Worm (Caenorhabditis elegans) whole organism, young adult: ENCODE data around the gene F26A1.4.

ENCODE experiments used
- B0019.2 ChIP-seq: fragments of 200-800 bp; sonication (Bioruptor generic); conservative IDR thresholded peaks from 2 replicates; pipeline ENCODE4 v1.3.6; 2022; ENCODE audit warnings: missing genetic modification reagents, missing genetic modification characterization, missing compliant biosample characterization
- B0035.1 ChIP-seq: sonication (generic microtip); optimal IDR thresholded peaks from 2 replicates; lab custom pipeline; 2016; ENCODE audit warnings: missing genetic modification characterization, mild to moderate bottlenecking, missing compliant biosample characterization, missing genotype, missing genetic modification reagents
- C06A6.2 ChIP-seq: fragments of 200-800 bp; sonication (Bioruptor generic); conservative IDR thresholded peaks from 2 replicates; pipeline ENCODE4 v1.3.6; 2022; ENCODE audit warnings: missing genetic modification characterization, missing compliant biosample characterization
- F52B5.7 ChIP-seq: sonication (generic microtip); optimal IDR thresholded peaks from 2 replicates; lab custom pipeline; 2016; ENCODE audit warnings: mild to moderate bottlenecking, missing genetic modification characterization, missing compliant biosample characterization
- F57C9.4 ChIP-seq: sonication (generic microtip); optimal IDR thresholded peaks from 2 replicates; lab custom pipeline; 2017; ENCODE audit warnings: mild to moderate bottlenecking, missing genetic modification characterization, missing compliant biosample characterization
- K11D2.4 ChIP-seq: fragments of 200-800 bp; sonication (Bioruptor generic); IDR thresholded peaks from 2 replicates; pipeline ENCODE4 v1.3.6; 2022; ENCODE audit warnings: missing genetic modification reagents, missing genetic modification characterization, missing compliant biosample characterization
- Y53G8AR.9 ChIP-seq: fragments of 200-800 bp; sonication (Bioruptor generic); conservative IDR thresholded peaks from 2 replicates; pipeline ENCODE4 v1.3.6; 2022; ENCODE audit warnings: missing genetic modification reagents, missing genetic modification characterization, missing compliant biosample characterization
- atf-7 ChIP-seq: sonication (generic microtip); optimal IDR thresholded peaks from 2 replicates; lab custom pipeline; 2017; ENCODE audit warnings: mild to moderate bottlenecking, missing genetic modification characterization, missing compliant biosample characterization
- athp-1 ChIP-seq: sonication (generic microtip); optimal IDR thresholded peaks from 2 replicates; lab custom pipeline; 2017; ENCODE audit warnings: mild to moderate bottlenecking, missing genetic modification characterization, missing compliant biosample characterization
- bed-1 ChIP-seq: fragments of 200-800 bp; sonication (Bioruptor generic); IDR thresholded peaks from 2 replicates; pipeline ENCODE4 v1.3.6; 2022; ENCODE audit warnings: missing genetic modification reagents, missing genetic modification characterization, missing compliant biosample characterization
- ccch-3 ChIP-seq: fragments of 200-800 bp; sonication (Bioruptor generic); optimal IDR thresholded peaks from 2 replicates; lab custom pipeline; 2018; ENCODE audit warnings: mild to moderate bottlenecking, missing genetic modification characterization, missing compliant biosample characterization
- cebp-1 ChIP-seq, 2 experiments: fragments of 200-800 bp in 1 of 2; sonication (Bioruptor generic) in 1 of 2; sonication (generic microtip) in 1 of 2; IDR thresholded peaks in 1 of 2; optimal IDR thresholded peaks in 1 of 2; 2 replicates each; pipeline versions ENCODE4 v1.3.6 to Lab custom; 2017 to 2022; ENCODE audit warnings: missing compliant biosample characterization in 2 of 2, missing genetic modification characterization in 2 of 2, mild to moderate bottlenecking in 1 of 2, missing genetic modification reagents in 1 of 2, moderate library complexity in 1 of 2
- cebp-2 ChIP-seq: fragments of 200-800 bp; sonication (Bioruptor generic); IDR thresholded peaks from 2 replicates; pipeline ENCODE4 v1.3.6; 2022; ENCODE audit warnings: missing genetic modification characterization, missing compliant biosample characterization
- ceh-27 ChIP-seq: fragments of 200-800 bp; sonication (Bioruptor generic); optimal IDR thresholded peaks from 2 replicates; lab custom pipeline; 2018; ENCODE audit warnings: mild to moderate bottlenecking, missing genetic modification characterization, moderate library complexity, missing compliant biosample characterization
- ceh-58 ChIP-seq: fragments of 200-800 bp; sonication (Bioruptor generic); IDR thresholded peaks from 2 replicates; pipeline ENCODE4 v1.3.6; 2022; ENCODE audit warnings: missing genetic modification characterization, missing compliant biosample characterization
- ceh-91 ChIP-seq: fragments of 200-800 bp; sonication (Bioruptor generic); IDR thresholded peaks from 2 replicates; pipeline ENCODE4 v1.3.6; 2022; ENCODE audit warnings: missing genetic modification reagents, missing genetic modification characterization, missing compliant biosample characterization
- chd-7 ChIP-seq: sonication (generic microtip); optimal IDR thresholded peaks from 2 replicates; lab custom pipeline; 2016; ENCODE audit warnings: mild to moderate bottlenecking, missing genetic modification characterization, moderate library complexity, missing compliant biosample characterization
- dpff-1 ChIP-seq: sonication (generic microtip); optimal IDR thresholded peaks from 2 replicates; lab custom pipeline; 2017; ENCODE audit warnings: mild to moderate bottlenecking, missing genetic modification characterization, missing compliant biosample characterization
- gei-17 ChIP-seq: fragments of 200-800 bp; sonication (Bioruptor generic); optimal IDR thresholded peaks from 2 replicates; lab custom pipeline; 2018; ENCODE audit warnings: mild to moderate bottlenecking, missing genetic modification characterization, missing compliant biosample characterization
- hmg-1.2 ChIP-seq: fragments of 200-800 bp; sonication (Bioruptor generic); IDR thresholded peaks from 2 replicates; pipeline ENCODE4 v1.3.6; 2022; ENCODE audit warnings: missing genetic modification reagents, missing genetic modification characterization, missing compliant biosample characterization
- lin-26 ChIP-seq: fragments of 200-800 bp; sonication (Bioruptor generic); IDR thresholded peaks from 2 replicates; pipeline ENCODE4 v1.3.6; 2022; ENCODE audit warnings: missing genetic modification reagents, missing genetic modification characterization, missing compliant biosample characterization
- lin-40 ChIP-seq: sonication (generic microtip); optimal IDR thresholded peaks from 2 replicates; lab custom pipeline; 2016; ENCODE audit warnings: missing genetic modification characterization, mild to moderate bottlenecking, missing compliant biosample characterization, missing genotype, missing genetic modification reagents
- lin-54 ChIP-seq: fragments of 200-800 bp; sonication (Bioruptor generic); optimal IDR thresholded peaks from 2 replicates; lab custom pipeline; 2018; ENCODE audit warnings: mild to moderate bottlenecking, missing genetic modification characterization, missing compliant biosample characterization
- lir-1 ChIP-seq: fragments of 200-800 bp; sonication (Bioruptor generic); conservative IDR thresholded peaks from 2 replicates; pipeline ENCODE4 v1.3.6; 2022; ENCODE audit warnings: missing genetic modification reagents, missing genetic modification characterization, missing compliant biosample characterization
- lsl-1 ChIP-seq: fragments of 200-800 bp; sonication (Bioruptor generic); optimal IDR thresholded peaks from 2 replicates; lab custom pipeline; 2018; ENCODE audit warnings: mild to moderate bottlenecking, missing genetic modification characterization, moderate library complexity, missing compliant biosample characterization
- lsy-27 ChIP-seq: sonication (generic microtip); optimal IDR thresholded peaks from 2 replicates; lab custom pipeline; 2017; ENCODE audit warnings: missing genetic modification characterization, mild to moderate bottlenecking, missing compliant biosample characterization, antibody characterized with exemption, missing genotype, borderline replicate concordance; ENCODE audit not compliant: insufficient read depth
- mes-4 ChIP-seq: sonication (generic microtip); optimal IDR thresholded peaks from 2 replicates; lab custom pipeline; 2016; ENCODE audit warnings: missing genotype, missing genetic modification characterization, missing compliant biosample characterization
- nfya-2 ChIP-seq: fragments of 200-800 bp; sonication (Bioruptor generic); IDR thresholded peaks from 2 replicates; pipeline ENCODE4 v1.3.6; 2022; ENCODE audit warnings: missing genetic modification reagents, missing genetic modification characterization, missing compliant biosample characterization
- nfyb-1 ChIP-seq: fragments of 200-800 bp; sonication (Bioruptor generic); IDR thresholded peaks from 2 replicates; pipeline ENCODE4 v1.3.6; 2022; ENCODE audit warnings: missing genetic modification reagents, missing genetic modification characterization, missing compliant biosample characterization
- nhr-27 ChIP-seq: fragments of 200-800 bp; sonication (Bioruptor generic); optimal IDR thresholded peaks from 2 replicates; lab custom pipeline; 2018; ENCODE audit warnings: mild to moderate bottlenecking, missing genetic modification characterization, moderate library complexity, missing compliant biosample characterization
- nhr-90 ChIP-seq: sonication (generic microtip); optimal IDR thresholded peaks from 2 replicates; lab custom pipeline; 2016; ENCODE audit warnings: missing genotype, mild to moderate bottlenecking, missing genetic modification characterization, missing compliant biosample characterization
- repo-1 ChIP-seq: sonication (generic microtip); optimal IDR thresholded peaks from 2 replicates; lab custom pipeline; 2017; ENCODE audit warnings: mild to moderate bottlenecking, missing genetic modification characterization, missing compliant biosample characterization
- tlf-1 ChIP-seq: fragments of 200-800 bp; sonication (Bioruptor generic); optimal IDR thresholded peaks from 2 replicates; lab custom pipeline; 2018; ENCODE audit warnings: mild to moderate bottlenecking, missing genetic modification characterization, missing compliant biosample characterization
- unc-62 ChIP-seq: fragments of 150-350 bp; optimal IDR thresholded peaks from 2 replicates; lab custom pipeline; 2014; ENCODE audit warnings: missing biosample characterization, missing genetic modification reagents, missing genetic modification characterization
- ztf-22 ChIP-seq: fragments of 200-800 bp; sonication (Bioruptor generic); optimal IDR thresholded peaks from 2 replicates; lab custom pipeline; 2018; ENCODE audit warnings: mild to moderate bottlenecking, missing genetic modification characterization, moderate library complexity, missing compliant biosample characterization
- ztf-28 ChIP-seq: fragments of 200-800 bp; sonication (Bioruptor generic); IDR thresholded peaks from 2 replicates; pipeline ENCODE4 v1.3.6; 2022; ENCODE audit warnings: missing genetic modification reagents, missing genetic modification characterization, missing compliant biosample characterization

F26A1.4 gene

ce11 chrIII:4822140-4822539, 4.8 kb downstream of the F26A1.4 start, which contains the start of gene F26A1.8:
Gene F26A1.8 (minus strand): TSS chrIII:4822240.
- TF ChIP-seq repo-1 (tag; lab: Kevin White, UChicago) (no peak), chd-7 (tag; lab: Kevin White, UChicago) (no peak), B0019.2 (GFP tag; lab: Robert Waterston, UW) (no peak), atf-7 (tag; lab: Kevin White, UChicago) (no peak), F57C9.4 (tag; lab: Kevin White, UChicago) (no peak), athp-1 (tag; lab: Kevin White, UChicago) (no peak)
- TF ChIP-seq, all 124 proteins: peak for 0

- no peak for TF ChIP-seq nfyb-1 (GFP tag; lab: Robert Waterston, UW)
- TF ChIP-seq lsy-27 (tag; lab: Kevin White, UChicago), result no peak
- no peak for TF ChIP-seq ceh-27 (GFP tag; lab: Kevin White, UChicago)
- no peak for TF ChIP-seq lin-26 (GFP tag; lab: Robert Waterston, UW)
These were observed 9.3 kb downstream of the F26A1.4 start, which contains the start of gene F26A1.3 for ce11 chrIII:4826606-4827005. Gene F26A1.3 (plus strand): TSS chrIII:4826906.

ce11 chrIII:4829440-4829839, 12.1 kb downstream of the F26A1.4 start, which contains the start of gene F26A1.9:
Gene F26A1.9 (minus strand): TSS chrIII:4829540.
- TF ChIP-seq gei-17 (GFP tag; lab: Kevin White, UChicago), result no peak
- TF ChIP-seq cebp-1 (GFP tag; IDR thresholded peaks at IDR 0.05; lab: Robert Waterston, UW), result no peak
- no peak for TF ChIP-seq cebp-1 (tag; optimal IDR thresholded peaks at IDR 0.05; lab: Kevin White, UChicago)
- no peak for TF ChIP-seq dpff-1 (tag; lab: Kevin White, UChicago)
- TF ChIP-seq bed-1 (GFP tag; lab: Robert Waterston, UW), result no peak
- no peak for TF ChIP-seq ceh-58 (GFP tag; lab: Robert Waterston, UW)
- TF ChIP-seq tlf-1 (GFP tag; lab: Kevin White, UChicago), result no peak
- TF ChIP-seq nhr-90 (tag; lab: Kevin White, UChicago), result no peak
- TF ChIP-seq atf-7 (tag; lab: Kevin White, UChicago), result no peak
- no peak for TF ChIP-seq C06A6.2 (GFP tag; lab: Robert Waterston, UW)
- no peak for TF ChIP-seq lsy-27 (tag; lab: Kevin White, UChicago)
- TF ChIP-seq ztf-22 (GFP tag; lab: Kevin White, UChicago), result no peak
- no peak for TF ChIP-seq Y53G8AR.9 (GFP tag; lab: Robert Waterston, UW)
- TF ChIP-seq lin-54 (GFP tag; lab: Kevin White, UChicago), result no peak

- no peak for TF ChIP-seq lsl-1
- TF ChIP-seq athp-1 (tag; lab: Kevin White, UChicago), result no peak
These were observed 12.9 kb downstream of the F26A1.4 start, which contains the start of gene nspd-9 for ce11 chrIII:4830207-4830606. Gene nspd-9 (minus strand): TSS chrIII:4830307.

ce11 chrIII:4837429-4837828, 20.1 kb downstream of the F26A1.4 start, which contains the start of the genes acbp-7 and F26A1.19:
Gene acbp-7 (plus strand): TSS chrIII:4837729.
Gene F26A1.19 (plus strand): TSS chrIII:4837731.
- TF ChIP-seq lin-40 (tag; lab: Kevin White, UChicago), result no peak
- TF ChIP-seq nfya-2 (GFP tag; lab: Robert Waterston, UW), result no peak
- no peak for TF ChIP-seq ceh-91 (GFP tag; lab: Robert Waterston, UW)
- no peak for TF ChIP-seq F52B5.7 (tag; lab: Kevin White, UChicago)
- TF ChIP-seq mes-4 (tag; lab: Kevin White, UChicago), result no peak
- no peak for TF ChIP-seq ccch-3 (GFP tag; lab: Kevin White, UChicago)
- no peak for TF ChIP-seq B0035.1 (tag; lab: Kevin White, UChicago)
- no peak for TF ChIP-seq K11D2.4 (GFP tag; lab: Robert Waterston, UW)
- TF ChIP-seq C06A6.2 (GFP tag; lab: Robert Waterston, UW), result no peak
- TF ChIP-seq ztf-28 (GFP tag; lab: Robert Waterston, UW), result no peak
- TF ChIP-seq lir-1 (GFP tag; lab: Robert Waterston, UW), result no peak
- TF ChIP-seq cebp-2 (GFP tag; lab: Robert Waterston, UW), result no peak
- TF ChIP-seq nhr-27 (tag; lab: Kevin White, UChicago), result no peak
- no peak for TF ChIP-seq unc-62 (GFP tag; lab: Kevin White, UChicago)
- no peak for TF ChIP-seq hmg-1.2 (GFP tag; lab: Robert Waterston, UW)
- no peak for TF ChIP-seq B0019.2 (GFP tag; lab: Robert Waterston, UW)
